Fruit fly (Drosophila melanogaster) whole organism, wandering third instar larva: ENCODE data around the gene Sod1.

Experiments used
- Abd-B ChIP-seq: fragments of >200 bp; optimal IDR thresholded peaks from 2 replicates; lab custom pipeline; 2017; ENCODE audit warnings: missing biosample characterization, missing genetic modification characterization
- CG32264 ChIP-seq: fragments of 200-800 bp; sonication (Bioruptor generic); optimal IDR thresholded peaks from 2 replicates; lab custom pipeline; 2016; ENCODE audit warnings: missing biosample characterization, missing genetic modification characterization
- CG9705 ChIP-seq: fragments of 200-800 bp; sonication (Bioruptor generic); optimal IDR thresholded peaks from 2 replicates; lab custom pipeline; 2018; ENCODE audit warnings: missing biosample characterization, mild to moderate bottlenecking, missing genetic modification characterization
- br ChIP-seq: fragments of 200-800 bp; sonication (Bioruptor generic); optimal IDR thresholded peaks from 2 replicates; lab custom pipeline; 2016; ENCODE audit warnings: missing biosample characterization, missing genetic modification characterization
- lola ChIP-seq: fragments of >200 bp; optimal IDR thresholded peaks from 2 replicates; lab custom pipeline; 2017; ENCODE audit warnings: missing biosample characterization, missing genetic modification characterization
- pan ChIP-seq: fragments of >200 bp; optimal IDR thresholded peaks from 2 replicates; lab custom pipeline; 2017
- tai ChIP-seq: sonication (Bioruptor generic); optimal IDR thresholded peaks from 2 replicates; lab custom pipeline; 2016; ENCODE audit warnings: missing biosample characterization, missing genetic modification characterization
- usp ChIP-seq: fragments of >200 bp; optimal IDR thresholded peaks from 2 replicates; lab custom pipeline; 2017; ENCODE audit warnings: missing biosample characterization, missing genetic modification characterization

dm6 chr3L:11123598-11124284, 10.2 kb upstream of the Sod1 start:
- TF ChIP-seq pan (lab: Kevin White, UChicago), result no peak
- no peak for TF ChIP-seq Abd-B
- no peak for TF ChIP-seq tai (GFP tag; lab: Kevin White, UChicago)
- TF ChIP-seq CG9705 (GFP tag; lab: Kevin White, UChicago), result no peak
- TF ChIP-seq br (GFP tag; lab: Kevin White, UChicago), result no peak
- TF ChIP-seq lola (GFP tag; lab: Kevin White, UChicago), result no peak
- no peak for TF ChIP-seq CG32264
- TF ChIP-seq usp (GFP tag; lab: Kevin White, UChicago), result no peak
